Worm (Caenorhabditis elegans) whole organism, young adult: ENCODE measurements around the gene thn-1.
A peak's percentile ranks its signal among the peaks of the same experiment; 100 is the strongest.

Experiments used
- B0035.1 ChIP-seq: sonication (generic microtip); optimal IDR thresholded peaks from 2 replicates; lab custom pipeline; 2016; ENCODE audit warnings: missing genetic modification characterization, mild to moderate bottlenecking, missing compliant biosample characterization, missing genotype, missing genetic modification reagents
- B0261.1 ChIP-seq: sonication (generic microtip); optimal IDR thresholded peaks from 2 replicates; lab custom pipeline; 2016; ENCODE audit warnings: mild to moderate bottlenecking, missing genetic modification characterization, moderate library complexity, missing compliant biosample characterization
- F37B4.10 ChIP-seq: fragments of 200-800 bp; sonication (Bioruptor generic); IDR thresholded peaks from 2 replicates; pipeline ENCODE4 v1.3.6; 2022; ENCODE audit warnings: missing genetic modification characterization, missing compliant biosample characterization
- T07F8.4 ChIP-seq: sonication (generic microtip); optimal IDR thresholded peaks from 2 replicates; lab custom pipeline; 2016; ENCODE audit warnings: mild to moderate bottlenecking, missing genetic modification characterization, moderate library complexity, missing compliant biosample characterization
- Y53F4B.3 ChIP-seq: fragments of 200-800 bp; sonication (Bioruptor generic); IDR thresholded peaks from 2 replicates; pipeline ENCODE4 v1.3.6; 2022; ENCODE audit warnings: missing genetic modification reagents, missing genetic modification characterization, missing compliant biosample characterization
- Y67H2A.10 ChIP-seq: fragments of 200-800 bp; sonication (Bioruptor generic); conservative IDR thresholded peaks from 2 replicates; pipeline ENCODE4 v1.3.6; 2022; ENCODE audit warnings: missing genetic modification reagents, missing genetic modification characterization, missing compliant biosample characterization
- Y79H2A.3 ChIP-seq: fragments of 200-800 bp; sonication (Bioruptor generic); conservative IDR thresholded peaks from 2 replicates; pipeline ENCODE4 v1.3.6; 2022; ENCODE audit warnings: missing genetic modification reagents, missing genetic modification characterization, missing compliant biosample characterization
- ZK185.1 ChIP-seq: sonication (generic microtip); optimal IDR thresholded peaks from 2 replicates; lab custom pipeline; 2016; ENCODE audit warnings: mild to moderate bottlenecking, missing genetic modification characterization, missing compliant biosample characterization; ENCODE audit not compliant: poor library complexity, severe bottlenecking
- akir-1 ChIP-seq: fragments of 200-800 bp; sonication (Bioruptor generic); optimal IDR thresholded peaks from 2 replicates; lab custom pipeline; 2018; ENCODE audit warnings: mild to moderate bottlenecking, missing genetic modification characterization, moderate library complexity, missing compliant biosample characterization
- atf-7 ChIP-seq: sonication (generic microtip); optimal IDR thresholded peaks from 2 replicates; lab custom pipeline; 2017; ENCODE audit warnings: mild to moderate bottlenecking, missing genetic modification characterization, missing compliant biosample characterization
- athp-1 ChIP-seq: sonication (generic microtip); optimal IDR thresholded peaks from 2 replicates; lab custom pipeline; 2017; ENCODE audit warnings: mild to moderate bottlenecking, missing genetic modification characterization, missing compliant biosample characterization
- attf-5 ChIP-seq: fragments of 200-800 bp; sonication (Bioruptor generic); optimal IDR thresholded peaks from 2 replicates; lab custom pipeline; 2018; ENCODE audit warnings: mild to moderate bottlenecking, missing genetic modification characterization, missing compliant biosample characterization
- attf-6 ChIP-seq: fragments of 200-800 bp; sonication (Bioruptor generic); IDR thresholded peaks from 2 replicates; pipeline ENCODE4 v1.3.6; 2022; ENCODE audit warnings: missing genetic modification reagents, missing genetic modification characterization, missing compliant biosample characterization
- ccch-3 ChIP-seq: fragments of 200-800 bp; sonication (Bioruptor generic); optimal IDR thresholded peaks from 2 replicates; lab custom pipeline; 2018; ENCODE audit warnings: mild to moderate bottlenecking, missing genetic modification characterization, missing compliant biosample characterization
- cebp-1 ChIP-seq, 2 experiments: fragments of 200-800 bp in 1 of 2; sonication (Bioruptor generic) in 1 of 2; sonication (generic microtip) in 1 of 2; IDR thresholded peaks in 1 of 2; optimal IDR thresholded peaks in 1 of 2; 2 replicates each; pipeline versions ENCODE4 v1.3.6 to Lab custom; 2017 to 2022; ENCODE audit warnings: missing compliant biosample characterization in 2 of 2, missing genetic modification characterization in 2 of 2, mild to moderate bottlenecking in 1 of 2, missing genetic modification reagents in 1 of 2, moderate library complexity in 1 of 2
- ceh-58 ChIP-seq: fragments of 200-800 bp; sonication (Bioruptor generic); IDR thresholded peaks from 2 replicates; pipeline ENCODE4 v1.3.6; 2022; ENCODE audit warnings: missing genetic modification characterization, missing compliant biosample characterization
- ceh-91 ChIP-seq: fragments of 200-800 bp; sonication (Bioruptor generic); IDR thresholded peaks from 2 replicates; pipeline ENCODE4 v1.3.6; 2022; ENCODE audit warnings: missing genetic modification reagents, missing genetic modification characterization, missing compliant biosample characterization
- die-1 ChIP-seq: sonication (generic microtip); optimal IDR thresholded peaks from 2 replicates; lab custom pipeline; 2016; ENCODE audit warnings: missing genotype, mild to moderate bottlenecking, missing genetic modification characterization, missing compliant biosample characterization
- egl-18 ChIP-seq: fragments of 200-800 bp; sonication (Bioruptor generic); IDR thresholded peaks from 2 replicates; pipeline ENCODE4 v1.3.6; 2022; ENCODE audit warnings: missing genetic modification reagents, missing genetic modification characterization, missing compliant biosample characterization
- ets-4 ChIP-seq: fragments of 200-800 bp; sonication (Bioruptor generic); optimal IDR thresholded peaks from 2 replicates; lab custom pipeline; 2018; ENCODE audit warnings: mild to moderate bottlenecking, missing genetic modification characterization, missing compliant biosample characterization
- hlh-12 ChIP-seq: sonication (generic microtip); optimal IDR thresholded peaks from 2 replicates; lab custom pipeline; 2016; ENCODE audit warnings: missing genetic modification characterization, missing compliant biosample characterization
- let-526 ChIP-seq: fragments of 200-800 bp; sonication (Bioruptor generic); IDR thresholded peaks from 2 replicates; pipeline ENCODE4 v1.3.6; 2022; ENCODE audit warnings: missing genetic modification reagents, missing genetic modification characterization, missing compliant biosample characterization
- let-607 ChIP-seq, 2 experiments: fragments of 200-800 bp in 1 of 2; sonication (Bioruptor generic) in 1 of 2; sonication (generic microtip) in 1 of 2; optimal IDR thresholded peaks; 2 replicates each; lab custom pipeline; 2016 to 2018; ENCODE audit warnings: mild to moderate bottlenecking in 2 of 2, missing compliant biosample characterization in 2 of 2, missing genetic modification characterization in 2 of 2, moderate library complexity in 2 of 2, missing genotype in 1 of 2
- lin-26 ChIP-seq: fragments of 200-800 bp; sonication (Bioruptor generic); IDR thresholded peaks from 2 replicates; pipeline ENCODE4 v1.3.6; 2022; ENCODE audit warnings: missing genetic modification reagents, missing genetic modification characterization, missing compliant biosample characterization
- lin-35 ChIP-seq, 3 experiments: fragments of 150-350 bp in 2 of 3; sonication (generic microtip) in 1 of 3; optimal IDR thresholded peaks; 2 replicates each; lab custom pipeline; 2014 to 2018; ENCODE audit warnings: missing biosample characterization in 3 of 3, missing genetic modification characterization in 3 of 3, missing genetic modification reagents in 3 of 3
- lir-1 ChIP-seq: fragments of 200-800 bp; sonication (Bioruptor generic); conservative IDR thresholded peaks from 2 replicates; pipeline ENCODE4 v1.3.6; 2022; ENCODE audit warnings: missing genetic modification reagents, missing genetic modification characterization, missing compliant biosample characterization
- madf-10 ChIP-seq: sonication (generic microtip); optimal IDR thresholded peaks from 2 replicates; lab custom pipeline; 2016; ENCODE audit warnings: mild to moderate bottlenecking, missing genetic modification characterization, missing compliant biosample characterization
- mel-28 ChIP-seq: sonication (generic microtip); optimal IDR thresholded peaks from 2 replicates; lab custom pipeline; 2016; ENCODE audit warnings: borderline replicate concordance, mild to moderate bottlenecking, missing genetic modification characterization, missing compliant biosample characterization
- mes-4 ChIP-seq: sonication (generic microtip); optimal IDR thresholded peaks from 2 replicates; lab custom pipeline; 2016; ENCODE audit warnings: missing genotype, missing genetic modification characterization, missing compliant biosample characterization
- nfyb-1 ChIP-seq: fragments of 200-800 bp; sonication (Bioruptor generic); IDR thresholded peaks from 2 replicates; pipeline ENCODE4 v1.3.6; 2022; ENCODE audit warnings: missing genetic modification reagents, missing genetic modification characterization, missing compliant biosample characterization
- nhr-120 ChIP-seq: fragments of 200-800 bp; sonication (Bioruptor generic); IDR thresholded peaks from 2 replicates; pipeline ENCODE4 v1.3.6; 2022; ENCODE audit warnings: missing genetic modification characterization, missing compliant biosample characterization
- nhr-90 ChIP-seq: sonication (generic microtip); optimal IDR thresholded peaks from 2 replicates; lab custom pipeline; 2016; ENCODE audit warnings: missing genotype, mild to moderate bottlenecking, missing genetic modification characterization, missing compliant biosample characterization
- rec-8 ChIP-seq, 2 experiments: sonication (generic microtip); optimal IDR thresholded peaks; 2 replicates each; lab custom pipeline; 2016; ENCODE audit warnings: mild to moderate bottlenecking in 2 of 2, missing genetic modification characterization in 2 of 2, missing genetic modification reagents in 2 of 2, missing genotype in 2 of 2, missing biosample characterization in 1 of 2, missing compliant biosample characterization in 1 of 2, moderate library complexity in 1 of 2
- sea-2 ChIP-seq: fragments of 200-800 bp; sonication (Bioruptor generic); IDR thresholded peaks from 2 replicates; pipeline ENCODE4 v1.3.6; 2022; ENCODE audit warnings: missing genetic modification characterization, missing compliant biosample characterization
- snpc-1.1 ChIP-seq: sonication (generic microtip); optimal IDR thresholded peaks from 2 replicates; lab custom pipeline; 2017; ENCODE audit warnings: missing genetic modification characterization, mild to moderate bottlenecking, missing compliant biosample characterization, antibody characterized with exemption, moderate library complexity, missing genotype, missing genetic modification reagents; ENCODE audit not compliant: insufficient read depth
- snpc-4 ChIP-seq, 5 experiments: fragments of 150-350 bp in 1 of 5; sonication (generic microtip) in 4 of 5; optimal IDR thresholded peaks; 2 replicates each; lab custom pipeline; 2014 to 2018; ENCODE audit warnings: missing genetic modification characterization in 5 of 5, missing biosample characterization in 3 of 5, antibody characterized with exemption in 2 of 5, mild to moderate bottlenecking in 2 of 5, missing compliant biosample characterization in 2 of 5, missing genotype in 2 of 5, moderate library complexity in 2 of 5, missing genetic modification reagents in 1 of 5
- somi-1 ChIP-seq: fragments of 200-800 bp; sonication (Bioruptor generic); optimal IDR thresholded peaks from 2 replicates; lab custom pipeline; 2018; ENCODE audit warnings: mild to moderate bottlenecking, missing genetic modification characterization, missing compliant biosample characterization
- zfh-2 ChIP-seq: fragments of 200-800 bp; sonication (Bioruptor generic); conservative IDR thresholded peaks from 2 replicates; pipeline ENCODE4 v1.3.6; 2022; ENCODE audit warnings: missing genetic modification reagents, missing genetic modification characterization, missing compliant biosample characterization
- ztf-18 ChIP-seq: sonication (generic microtip); optimal IDR thresholded peaks from 2 replicates; lab custom pipeline; 2016; ENCODE audit warnings: missing genotype, mild to moderate bottlenecking, missing genetic modification characterization, missing compliant biosample characterization
- ztf-25 ChIP-seq: fragments of 200-800 bp; sonication (Bioruptor generic); IDR thresholded peaks from 2 replicates; pipeline ENCODE4 v1.3.6; 2022; ENCODE audit warnings: missing genetic modification reagents, missing genetic modification characterization, missing compliant biosample characterization
- ztf-28 ChIP-seq: fragments of 200-800 bp; sonication (Bioruptor generic); IDR thresholded peaks from 2 replicates; pipeline ENCODE4 v1.3.6; 2022; ENCODE audit warnings: missing genetic modification reagents, missing genetic modification characterization, missing compliant biosample characterization

thn-1 gene

DNA sequence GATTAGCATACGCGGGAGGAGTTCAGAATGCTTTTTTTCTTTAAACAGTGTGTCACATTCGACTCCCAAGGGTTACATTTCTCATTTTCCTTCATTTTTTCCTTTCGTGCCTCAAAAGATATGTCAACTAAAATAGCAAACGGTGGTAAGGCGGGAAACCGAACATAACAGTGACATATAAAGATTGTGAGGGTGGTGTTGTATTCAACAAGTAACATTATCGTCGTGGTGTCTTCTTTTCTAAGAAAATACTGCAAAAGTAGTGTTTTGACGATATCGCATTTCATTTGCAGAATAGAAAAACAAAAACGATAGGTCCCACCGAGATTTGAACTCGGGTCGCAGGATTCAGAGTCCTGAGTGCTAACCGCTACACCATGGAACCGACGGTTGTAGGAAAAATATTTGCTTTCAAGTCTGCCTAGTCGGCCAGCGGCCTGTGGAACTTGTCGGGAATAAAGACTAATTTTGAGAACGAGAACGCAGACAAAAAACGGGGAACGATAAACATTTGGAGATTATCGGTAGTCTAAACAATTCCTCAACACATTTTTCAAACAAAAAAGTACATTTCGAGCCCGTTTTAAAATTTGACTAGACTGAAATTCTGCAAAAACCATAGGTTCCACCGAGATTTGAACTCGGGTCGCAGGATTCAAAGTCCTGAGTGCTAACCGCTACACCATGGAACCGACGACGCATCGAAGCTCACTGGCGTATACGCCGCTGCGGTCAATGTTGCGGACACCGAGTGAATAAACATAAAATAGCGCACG, 36.9 kb downstream of the thn-1 start (continued):
- TF ChIP-seq B0261.1 (tag; lab: Kevin White, UChicago) (peak; percentile 94), somi-1 (no peak), mes-4 (no peak), madf-10 (tag; lab: Kevin White, UChicago) (no peak), snpc-4 (GFP tag; optimal IDR thresholded peaks at IDR 0.05; lab: Kevin White, UChicago) (peak; percentile 66), snpc-4 (tag; optimal IDR thresholded peaks at IDR 0.05; lab: Kevin White, UChicago) (peak; percentile 62 to 91 (median 88)), nhr-90 (tag; lab: Kevin White, UChicago) (peak; percentile 17), let-607 (tag; optimal IDR thresholded peaks at IDR 0.05; lab: Kevin White, UChicago) (no peak), ceh-58 (no peak), attf-6 (GFP tag; lab: Robert Waterston, UW) (0 out of 2 replicates have a peak, but pooled peaks have one; percentile 40), ztf-25 (GFP tag; lab: Robert Waterston, UW) (no peak), athp-1 (tag; lab: Kevin White, UChicago) (peak; percentile 57), sea-2 (GFP tag; lab: Robert Waterston, UW) (no peak)

DNA sequence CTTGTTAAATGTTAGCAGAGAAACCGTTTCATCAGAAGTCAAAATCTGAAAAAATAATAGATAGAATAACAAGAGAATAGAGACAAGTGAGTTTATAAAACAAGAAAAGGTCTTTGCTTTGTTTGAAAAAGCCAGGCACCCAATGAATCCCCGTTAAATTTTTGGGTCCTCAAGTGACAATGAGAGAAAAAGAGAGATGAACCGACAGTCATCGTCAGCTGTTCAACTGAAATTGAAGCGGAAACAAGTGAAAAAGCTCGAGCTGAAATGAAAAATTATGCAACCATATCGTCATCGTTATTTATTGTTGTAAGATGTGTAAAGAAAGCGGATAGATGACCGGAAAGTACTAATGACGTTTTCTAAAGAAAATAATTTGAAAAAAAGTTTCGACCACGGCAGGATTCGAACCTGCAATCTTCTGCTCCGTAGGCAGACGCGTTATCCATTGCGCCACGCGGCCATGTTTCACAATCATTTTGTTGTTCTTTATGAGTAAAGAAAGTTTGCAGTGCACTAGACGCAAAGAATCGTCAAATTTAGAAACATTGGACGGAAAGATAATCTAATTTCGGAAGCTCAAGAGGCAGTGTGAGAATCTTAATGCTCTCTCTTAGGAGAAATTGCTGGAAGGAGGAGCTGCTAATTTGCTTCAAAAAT, 37.8 kb downstream of the thn-1 start, which contains the start of gene F08G5.3:
Gene F08G5.3 (minus strand): TSS at position 51 of the 660 bp plus-strand sequence.
- TF ChIP-seq zfh-2 (no peak), Y67H2A.10 (no peak), ets-4 (GFP tag; lab: Kevin White, UChicago) (no peak), lin-26 (peak; percentile 91), mel-28 (tag; lab: Kevin White, UChicago) (no peak), snpc-4 (GFP tag; optimal IDR thresholded peaks at IDR 0.05; lab: Kevin White, UChicago) (peak; percentile 82), snpc-4 (tag; optimal IDR thresholded peaks at IDR 0.05; lab: Kevin White, UChicago) (peak; percentile 14 to 81 (median 64)), Y53F4B.3 (GFP tag; lab: Robert Waterston, UW) (0 out of 2 replicates have a peak, but pooled peaks have one; percentile 43), Y79H2A.3 (GFP tag; lab: Robert Waterston, UW) (no peak), T07F8.4 (tag; lab: Kevin White, UChicago) (peak; percentile 83), ztf-18 (tag; lab: Kevin White, UChicago) (peak; percentile 66), F37B4.10 (GFP tag; lab: Robert Waterston, UW) (0 out of 2 replicates have a peak, but pooled peaks have one; percentile 59), lir-1 (GFP tag; lab: Robert Waterston, UW) (no peak), nfyb-1 (GFP tag; lab: Robert Waterston, UW) (peak; percentile 84), nhr-120 (GFP tag; lab: Robert Waterston, UW) (no peak), akir-1 (GFP tag; lab: Kevin White, UChicago) (no peak), ZK185.1 (peak; percentile 63), egl-18 (GFP tag; lab: Robert Waterston, UW) (0 out of 2 replicates have a peak, but pooled peaks have one; percentile 9), let-526 (GFP tag; lab: Robert Waterston, UW) (no peak), ccch-3 (GFP tag; lab: Kevin White, UChicago) (no peak), ceh-91 (no peak), snpc-1.1 (tag; lab: Kevin White, UChicago) (peak; percentile 78), ztf-28 (GFP tag; lab: Robert Waterston, UW) (peak; percentile 66; the same call in 1 of the 2 replicates), atf-7 (no peak), hlh-12 (tag; lab: Kevin White, UChicago) (peak; percentile 38), attf-6 (GFP tag; lab: Robert Waterston, UW) (peak; percentile 75), rec-8 (tag; optimal IDR thresholded peaks at IDR 0.05; lab: Kevin White, UChicago) (peak; percentile 49 to 90), attf-5 (GFP tag; lab: Kevin White, UChicago) (peak; percentile 63), lin-35 (GFP tag; optimal IDR thresholded peaks at IDR 0.05; lab: Kevin White, UChicago) (peak in 1 of 3 experiments; percentile 77), B0035.1 (no peak), ceh-58 (no peak), die-1 (peak; percentile 89), cebp-1 (GFP tag; IDR thresholded peaks at IDR 0.05; lab: Robert Waterston, UW) (peak; percentile 70), cebp-1 (tag; optimal IDR thresholded peaks at IDR 0.05; lab: Kevin White, UChicago) (peak; percentile 85)
